Fruit fly (Drosophila melanogaster) whole organism: ENCODE results near the gene RabX4.

ENCODE experiments used
- CG8478 ChIP-seq: fragments of >200 bp; optimal IDR thresholded peaks from 2 replicates; lab custom pipeline; 2018; ENCODE audit warnings: inconsistent platforms
- Dll ChIP-seq: fragments of >200 bp; optimal IDR thresholded peaks from 2 replicates; lab custom pipeline; 2017
- EcR ChIP-seq, 2 experiments: fragments of >200 bp; optimal IDR thresholded peaks; 2 replicates each; lab custom pipeline; 2017; ENCODE audit warnings: missing biosample characterization in 2 of 2, missing genetic modification characterization in 2 of 2, missing genetic modification reagents in 2 of 2
- psq ChIP-seq: fragments of >200 bp; optimal IDR thresholded peaks from 2 replicates; lab custom pipeline; 2017
- usp ChIP-seq: fragments of >200 bp; optimal IDR thresholded peaks from 2 replicates; lab custom pipeline; 2017; ENCODE audit warnings: missing biosample characterization, missing genetic modification characterization, mixed read lengths

DNA sequence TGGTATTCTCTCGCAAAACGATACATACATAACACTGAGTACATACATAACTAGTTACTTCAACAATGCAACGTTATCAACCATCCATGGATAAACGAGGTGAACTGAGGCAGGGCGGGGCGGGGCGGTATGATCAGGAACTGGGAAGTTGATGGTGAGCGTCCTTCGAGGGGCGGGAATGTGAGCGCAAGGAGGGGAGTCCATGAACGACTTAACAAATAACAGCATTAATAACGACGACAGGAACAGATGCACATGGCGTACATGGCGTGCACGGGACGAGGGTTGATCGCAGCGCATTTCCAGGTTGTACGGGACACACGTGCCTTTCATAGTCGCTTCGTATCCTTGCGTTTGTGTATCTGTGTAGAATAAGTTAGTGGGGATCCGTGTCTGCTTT, 39.7 kb upstream of the RabX4 start:
- no peak for TF ChIP-seq Dll (lab: Kevin White, UChicago)
- TF ChIP-seq CG8478 (lab: Kevin White, UChicago), result no peak
- TF ChIP-seq psq (lab: Kevin White, UChicago), result no peak
- no peak for TF ChIP-seq EcR (GFP tag; optimal IDR thresholded peaks at IDR 0.05; lab: Kevin White, UChicago)
- no peak for TF ChIP-seq usp (GFP tag; lab: Kevin White, UChicago)
